Worm (Caenorhabditis elegans) whole organism, midembryonic: ENCODE measurements around the gene ZK809.5.

Experiments
- T22C8.4 ChIP-seq: fragments of 200-800 bp; sonication (Bioruptor generic); IDR thresholded peaks from 2 replicates; pipeline ENCODE4 v1.3.6; 2022; ENCODE audit warnings: missing genetic modification characterization, missing compliant biosample characterization
- cog-1 ChIP-seq: sonication (generic microtip); optimal IDR thresholded peaks from 2 replicates; lab custom pipeline; 2016; ENCODE audit warnings: missing genetic modification characterization, missing compliant biosample characterization
- flt-1 ChIP-seq: fragments of 200-800 bp; sonication (Bioruptor generic); IDR thresholded peaks from 2 replicates; pipeline ENCODE4 v1.3.6; 2022; ENCODE audit warnings: missing genetic modification characterization, missing compliant biosample characterization
- klf-2 ChIP-seq: fragments of 200-800 bp; sonication (Bioruptor generic); conservative IDR thresholded peaks from 2 replicates; pipeline ENCODE4 v1.3.6; 2022; ENCODE audit warnings: missing genetic modification reagents, missing genetic modification characterization, missing compliant biosample characterization
- med-1 ChIP-seq: sonication (generic microtip); optimal IDR thresholded peaks from 2 replicates; lab custom pipeline; 2017; ENCODE audit warnings: missing genetic modification characterization, mild to moderate bottlenecking, missing compliant biosample characterization, antibody characterized with exemption, missing genetic modification reagents; ENCODE audit not compliant: insufficient read depth
- ref-1 ChIP-seq: fragments of 200-800 bp; sonication (Bioruptor generic); conservative IDR thresholded peaks from 2 replicates; pipeline ENCODE4 v1.3.6; 2022; ENCODE audit warnings: missing genetic modification reagents, missing genetic modification characterization, missing compliant biosample characterization
- tab-1 ChIP-seq: fragments of 200-800 bp; sonication (Bioruptor generic); IDR thresholded peaks from 2 replicates; pipeline ENCODE4 v1.3.6; 2022; ENCODE audit warnings: missing genetic modification characterization, missing compliant biosample characterization
- ztf-23 ChIP-seq: fragments of 200-800 bp; sonication (Bioruptor generic); IDR thresholded peaks from 2 replicates; pipeline ENCODE4 v1.3.6; 2022; ENCODE audit warnings: missing genetic modification reagents, missing genetic modification characterization, missing compliant biosample characterization
- ztf-29 ChIP-seq: fragments of 200-800 bp; sonication (Bioruptor generic); IDR thresholded peaks from 2 replicates; pipeline ENCODE4 v1.3.6; 2022; ENCODE audit warnings: missing genetic modification reagents, missing genetic modification characterization, missing compliant biosample characterization

DNA sequence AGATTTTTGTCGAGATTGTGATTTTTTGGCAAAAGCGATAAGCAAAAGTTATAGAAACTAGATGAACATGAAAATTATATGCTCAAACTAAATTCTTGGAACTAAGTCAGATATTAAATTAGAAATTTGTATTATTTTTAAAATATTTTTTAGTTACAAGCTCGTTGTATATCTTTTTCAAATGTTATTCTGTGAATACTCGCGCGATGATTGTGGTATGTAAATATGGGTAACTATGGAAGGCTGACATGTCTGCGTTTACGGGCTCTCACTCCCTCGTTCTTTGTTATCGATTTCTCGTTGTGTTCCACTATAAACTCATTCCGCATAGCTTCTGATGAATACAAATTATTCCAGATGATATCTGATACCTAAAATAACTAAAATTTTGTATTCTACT lies 37.6 kb downstream of the ZK809.5 start, which contains the start of gene ZK792.7:
- TF ChIP-seq flt-1 (no peak), ztf-29 (GFP tag; lab: Robert Waterston, UW) (no peak), ref-1 (no peak), klf-2 (no peak), tab-1 (GFP tag; lab: Robert Waterston, UW) (no peak), cog-1 (tag; lab: Kevin White, UChicago) (no peak), med-1 (no peak), ztf-23 (GFP tag; lab: Robert Waterston, UW) (no peak), T22C8.4 (no peak)
